Worm (Caenorhabditis elegans) whole organism, L3 larva: ENCODE results near the gene pssy-2.

Experiments used
- ceh-82 ChIP-seq: fragments of 150-350 bp; optimal IDR thresholded peaks from 2 replicates; lab custom pipeline; 2014; ENCODE audit warnings: missing biosample characterization, missing genetic modification characterization
- nfya-1 ChIP-seq: sonication (generic microtip); optimal IDR thresholded peaks from 2 replicates; lab custom pipeline; 2017; ENCODE audit warnings: missing genetic modification characterization, mild to moderate bottlenecking, missing compliant biosample characterization, antibody characterized with exemption, moderate library complexity; ENCODE audit not compliant: insufficient read depth
- snpc-4 ChIP-seq: fragments of 150-350 bp; optimal IDR thresholded peaks from 2 replicates; lab custom pipeline; 2014; ENCODE audit warnings: missing biosample characterization, missing genetic modification characterization
- unc-39 ChIP-seq: sonication (generic microtip); optimal IDR thresholded peaks from 4 replicates; lab custom pipeline; 2017; ENCODE audit warnings: missing biosample characterization, missing genetic modification characterization
- unc-62 ChIP-seq: fragments of 150-350 bp; sonication (generic microtip); optimal IDR thresholded peaks from 4 replicates; lab custom pipeline; 2014; ENCODE audit warnings: missing biosample characterization, missing genetic modification reagents, missing genetic modification characterization

ce11 chrIII:13455207-13455606 is 16.4 kb upstream of the pssy-2 start, which contains the start of gene cua-1:
- no peak for TF ChIP-seq unc-39 (tag; lab: Kevin White, UChicago)
- no peak for TF ChIP-seq nfya-1 (tag; lab: Kevin White, UChicago)
- no peak for TF ChIP-seq snpc-4 (tag; lab: Kevin White, UChicago)
- no peak for TF ChIP-seq unc-62 (GFP tag; lab: Kevin White, UChicago)
- TF ChIP-seq ceh-82 (tag; lab: Kevin White, UChicago): no peak
